Fruit fly (Drosophila melanogaster): ENCODE measurements around the gene CG33700.

The CG33700 gene

DNA sequence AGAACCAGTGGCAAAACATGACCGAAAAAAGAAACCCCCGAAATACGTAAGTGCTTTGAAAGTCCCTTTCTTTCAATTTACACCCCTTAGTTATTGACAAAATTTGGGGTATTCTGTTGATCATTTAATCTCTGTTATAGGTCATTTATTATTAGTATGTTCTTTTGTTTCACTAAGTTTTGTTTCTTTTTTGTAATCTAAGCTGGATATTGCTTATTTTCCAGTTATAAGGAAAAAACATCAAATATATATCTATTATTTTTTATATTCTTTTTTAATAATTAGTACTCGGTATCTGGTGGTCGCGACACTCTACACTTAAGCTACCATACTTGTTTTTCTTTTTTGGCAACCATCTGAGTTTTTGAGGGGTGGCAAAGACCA lies 16.7 kb downstream of the CG33700 start:
- peak; percentile 24 for TF ChIP-seq CG14711 (tag; optimal IDR thresholded peaks at IDR 0.05)
- TF ChIP-seq bab1 (GFP tag; optimal IDR thresholded peaks at IDR 0.05) = no peak

DNA sequence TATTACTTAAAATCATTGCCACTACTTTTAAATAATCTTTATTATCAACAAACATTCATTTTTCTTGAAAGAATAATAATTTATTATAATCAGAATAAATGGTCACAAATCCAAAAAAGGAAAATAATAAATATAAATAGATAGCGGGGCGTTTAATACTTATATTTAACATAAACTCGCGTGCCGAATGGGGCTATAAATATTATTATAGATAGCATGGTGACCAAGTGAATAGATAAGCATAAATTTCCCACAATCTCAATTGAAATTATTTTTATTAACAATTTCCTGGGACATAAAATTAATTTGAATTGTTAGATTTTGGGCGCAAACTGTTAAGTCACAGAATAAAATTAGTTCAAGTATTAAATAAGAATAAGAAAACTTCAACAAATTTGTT lies 18.9 kb downstream of the CG33700 start:
- no peak for TF ChIP-seq CG1620 (GFP tag; optimal IDR thresholded peaks at IDR 0.05)
- TF ChIP-seq kay (GFP tag; ENCODE audit: borderline replicate concordance) = peak; percentile 41

DNA sequence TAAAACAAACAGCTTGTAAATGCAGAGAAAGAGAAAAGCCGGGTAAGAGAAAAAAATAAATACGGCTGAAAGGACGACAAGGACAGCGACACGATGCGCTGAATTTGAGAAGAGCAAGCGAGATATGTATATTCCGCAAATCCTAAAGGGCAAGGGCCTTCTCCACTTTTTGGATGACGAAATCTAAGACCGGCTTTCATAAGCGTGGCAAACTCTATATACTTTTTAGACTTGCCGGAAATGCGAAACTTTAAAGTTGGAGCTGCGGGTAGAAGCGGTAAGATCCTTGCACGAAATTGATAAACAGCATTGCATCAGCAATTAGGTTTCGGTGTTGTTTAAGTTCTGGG lies 19.7 kb downstream of the CG33700 start:
- TF ChIP-seq CG12768 (GFP tag; optimal IDR thresholded peaks at IDR 0.05) = no peak
- no peak for TF ChIP-seq CG33017 (tag; optimal IDR thresholded peaks at IDR 0.05)
- no peak for TF ChIP-seq bab1 (GFP tag; optimal IDR thresholded peaks at IDR 0.05)
- no peak for TF ChIP-seq cic (GFP tag; optimal IDR thresholded peaks at IDR 0.05)
- TF ChIP-seq toe (GFP tag; optimal IDR thresholded peaks at IDR 0.05) = no peak
- TF ChIP-seq CG7045 (GFP tag; optimal IDR thresholded peaks at IDR 0.05) = no peak
- TF ChIP-seq CG14711 (tag; optimal IDR thresholded peaks at IDR 0.05) = no peak
- peak; percentile 34 for TF ChIP-seq tj (GFP tag; optimal IDR thresholded peaks at IDR 0.05)

DNA sequence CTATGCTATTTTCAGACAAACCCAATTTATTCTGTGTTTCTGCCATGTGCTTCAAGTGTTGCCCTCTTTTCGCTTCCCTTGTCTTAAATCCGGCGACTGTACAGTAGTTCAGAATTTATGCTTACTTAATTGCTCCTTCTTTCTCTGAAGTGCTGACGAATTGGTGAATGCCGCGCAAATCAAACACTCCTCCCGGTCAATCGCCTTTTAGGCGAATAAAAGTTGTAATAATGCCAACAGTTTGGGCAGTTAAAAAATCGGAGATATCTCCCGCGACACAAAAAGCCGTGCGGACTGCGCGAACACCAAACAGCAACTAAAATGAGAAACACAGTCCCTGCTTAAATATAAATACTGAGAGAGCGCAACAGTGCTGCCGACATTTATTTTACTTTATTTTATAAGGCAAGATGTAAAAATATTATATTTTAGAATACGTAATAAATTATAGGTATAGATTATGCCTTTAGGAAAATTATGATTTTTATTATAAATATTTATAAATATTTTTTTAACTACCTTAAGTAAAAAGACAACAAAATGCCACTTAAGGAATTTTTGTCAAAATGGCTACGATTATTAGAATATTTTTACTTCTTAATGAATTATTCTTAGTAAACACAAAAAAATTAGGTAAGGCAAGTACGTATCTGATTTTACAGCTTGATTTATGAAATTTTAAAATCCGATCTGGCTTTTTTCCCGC lies 20.2 kb downstream of the CG33700 start, which contains the start of gene path:
TSS of gene path (minus strand) at position 322 of the 706 bp plus-strand sequence.
- TF ChIP-seq Crg-1 (GFP tag; optimal IDR thresholded peaks at IDR 0.05) (no peak), pad (GFP tag; optimal IDR thresholded peaks at IDR 0.05) (no peak), Mnt (GFP tag; optimal IDR thresholded peaks at IDR 0.05) (peak; percentile 86), bab1 (GFP tag; optimal IDR thresholded peaks at IDR 0.05) (peak; percentile 28), toe (GFP tag; optimal IDR thresholded peaks at IDR 0.05) (no peak), CG33017 (tag; optimal IDR thresholded peaks at IDR 0.05) (peak; percentile 19), CG12768 (GFP tag; optimal IDR thresholded peaks at IDR 0.05) (peak; percentile 49), kay (GFP tag; ENCODE audit: borderline replicate concordance) (peak; percentile 39), CG7045 (GFP tag; optimal IDR thresholded peaks at IDR 0.05) (peak; percentile 25), cnc (optimal IDR thresholded peaks at IDR 0.05) (no peak), Clk (GFP tag; optimal IDR thresholded peaks at IDR 0.05) (no peak), CG5204 (GFP tag; optimal IDR thresholded peaks at IDR 0.05) (no peak), CG7101 (tag; optimal IDR thresholded peaks at IDR 0.05) (peak; percentile 42), CG14711 (tag; optimal IDR thresholded peaks at IDR 0.05) (peak; percentile 48), CG1620 (GFP tag; optimal IDR thresholded peaks at IDR 0.05) (peak; percentile 53), Hr96 (GFP tag; optimal IDR thresholded peaks at IDR 0.05) (peak; percentile 7), CG11617 (GFP tag; optimal IDR thresholded peaks at IDR 0.05) (peak; percentile 42), cic (GFP tag; optimal IDR thresholded peaks at IDR 0.05) (peak; percentile 11), tj (GFP tag; optimal IDR thresholded peaks at IDR 0.05) (peak; percentile 70), ovo (GFP tag; optimal IDR thresholded peaks at IDR 0.05) (no peak)

DNA sequence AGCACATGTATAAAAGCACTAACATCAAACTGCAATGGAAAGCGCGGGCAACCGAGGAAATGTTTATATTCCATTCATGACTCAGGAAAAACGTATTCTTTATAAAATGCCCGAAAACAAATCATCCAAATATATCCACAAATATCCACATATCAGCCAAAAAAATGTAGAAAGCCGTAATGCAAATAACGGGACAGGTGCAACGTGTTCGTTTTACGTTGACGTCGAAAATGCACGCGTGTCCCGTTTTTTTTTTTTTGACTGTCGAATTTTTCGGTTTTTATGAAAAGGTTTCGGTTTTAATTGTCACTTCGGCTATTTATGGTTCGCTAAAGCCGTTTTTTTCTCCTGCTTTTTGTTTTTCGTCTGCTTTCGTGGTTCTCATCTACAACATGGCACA lies 20.8 kb downstream of the CG33700 start:
- TF ChIP-seq cnc (optimal IDR thresholded peaks at IDR 0.05) = no peak
- no peak for TF ChIP-seq bab1 (GFP tag; optimal IDR thresholded peaks at IDR 0.05)
- peak; percentile 81 for TF ChIP-seq ovo (GFP tag; optimal IDR thresholded peaks at IDR 0.05)
- TF ChIP-seq CG5204 (GFP tag; optimal IDR thresholded peaks at IDR 0.05) = no peak
- no peak for TF ChIP-seq Crg-1 (GFP tag; optimal IDR thresholded peaks at IDR 0.05)
- no peak for TF ChIP-seq CG14711 (tag; optimal IDR thresholded peaks at IDR 0.05)

DNA sequence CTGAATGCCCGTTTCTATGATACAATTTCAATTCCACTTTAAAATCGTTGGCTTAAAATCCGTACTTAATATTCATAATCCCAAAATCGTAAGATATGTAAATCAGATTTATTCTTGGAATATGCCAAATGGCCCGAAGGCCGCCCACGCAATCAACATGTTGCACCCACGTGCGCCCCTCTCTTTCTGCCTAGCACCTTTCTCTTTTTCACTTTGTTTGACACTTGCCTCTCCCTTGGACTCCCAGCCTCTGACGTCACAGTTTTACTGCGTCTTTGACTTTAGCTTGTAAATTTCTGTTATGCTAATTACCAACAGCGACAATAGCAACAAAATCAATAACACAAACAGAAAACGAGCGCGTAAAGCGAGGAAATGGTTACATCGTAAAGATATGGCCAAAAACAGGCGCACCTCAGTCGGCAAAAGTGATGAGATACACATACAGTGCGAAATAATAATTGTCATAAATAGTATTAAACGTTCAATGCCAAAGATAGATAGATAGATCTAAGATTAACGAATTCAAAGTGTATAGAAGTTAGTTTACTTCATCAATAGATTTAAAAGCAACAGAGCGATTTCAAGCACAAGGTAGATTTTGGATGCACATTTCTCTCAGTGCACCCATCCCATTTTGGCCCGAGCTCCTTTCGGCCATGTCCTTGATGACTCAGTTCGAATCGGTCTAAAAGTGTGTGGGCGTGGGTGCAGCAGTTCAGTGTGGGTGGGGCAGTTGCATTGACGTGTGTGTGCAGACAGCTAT lies 21.6 kb downstream of the CG33700 start:
- TF ChIP-seq CG33017 (tag; optimal IDR thresholded peaks at IDR 0.05) = peak; percentile 32
- peak; percentile 59 for TF ChIP-seq kay (GFP tag; ENCODE audit: borderline replicate concordance)
- TF ChIP-seq cic (GFP tag; optimal IDR thresholded peaks at IDR 0.05) = no peak
- TF ChIP-seq CG14711 (tag; optimal IDR thresholded peaks at IDR 0.05) = no peak
- TF ChIP-seq CG7045 (GFP tag; optimal IDR thresholded peaks at IDR 0.05) = peak; percentile 35
- peak; percentile 9 for TF ChIP-seq CG7101 (tag; optimal IDR thresholded peaks at IDR 0.05)
- peak; percentile 13 for TF ChIP-seq Mnt (GFP tag; optimal IDR thresholded peaks at IDR 0.05)

DNA sequence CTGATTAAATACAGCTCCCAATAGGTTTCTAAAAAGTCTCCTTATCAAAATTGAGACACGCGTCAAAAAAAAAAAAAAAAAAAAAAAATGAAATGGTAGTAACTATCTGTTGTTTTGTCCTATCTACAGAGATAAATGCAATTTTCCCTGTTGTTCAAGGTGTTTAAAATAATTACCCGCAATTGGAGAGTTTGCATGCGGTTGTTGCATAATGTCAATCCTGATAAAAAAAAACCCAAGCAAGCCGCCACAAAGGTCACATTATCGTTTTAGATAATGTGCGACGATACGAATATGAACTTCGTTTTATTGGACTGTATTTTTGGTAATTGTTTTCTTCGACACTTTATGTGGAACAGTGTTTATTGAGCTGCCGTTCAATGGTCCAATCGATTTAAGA lies 22.5 kb downstream of the CG33700 start:
- TF ChIP-seq CG11617 (GFP tag; optimal IDR thresholded peaks at IDR 0.05) (no peak), CG14711 (tag; optimal IDR thresholded peaks at IDR 0.05) (no peak), pad (GFP tag; optimal IDR thresholded peaks at IDR 0.05) (no peak), cic (GFP tag; optimal IDR thresholded peaks at IDR 0.05) (peak; percentile 52)

Data from whole organism, adult.